Fruit fly (Drosophila melanogaster): ENCODE results near the gene CG31869.

Gene CG31869

DNA sequence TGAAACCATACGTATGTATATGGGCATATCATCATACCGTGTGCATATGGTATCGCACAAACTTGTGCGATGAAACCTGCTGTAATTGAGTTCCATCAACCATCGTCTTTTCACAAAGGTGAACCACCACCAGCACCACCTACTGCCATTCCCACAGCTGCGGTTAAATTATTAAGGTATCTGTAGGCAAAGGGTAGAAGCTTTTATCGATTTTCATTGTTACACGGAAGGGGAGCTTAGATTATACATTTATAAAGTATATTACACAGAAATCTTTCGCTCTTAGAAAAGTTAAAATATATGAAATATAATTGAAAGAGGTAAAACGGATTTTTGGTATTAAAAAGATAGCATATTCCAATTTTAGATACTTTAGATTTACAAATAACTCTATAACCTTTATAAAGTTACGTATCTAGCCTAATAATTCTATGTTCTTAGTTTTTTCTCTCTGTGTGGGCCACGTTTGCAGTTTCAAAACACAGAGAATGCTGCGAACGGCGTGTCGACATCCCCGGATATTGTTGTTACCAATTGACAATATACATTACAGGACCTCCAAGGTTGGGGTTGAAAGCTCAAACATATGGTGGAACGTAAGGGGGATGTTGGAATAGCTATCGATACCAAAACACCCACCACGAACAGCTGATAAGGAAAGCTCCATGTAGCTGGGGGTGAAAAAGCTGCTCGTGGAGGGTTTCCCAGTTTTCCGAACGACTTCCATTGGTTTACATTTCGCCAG, 40.3 kb downstream of the CG31869 start, which contains the start of gene CG6495 (continued):
- TF ChIP-seq CG5245 (GFP tag; optimal IDR thresholded peaks at IDR 0.05) (peak; percentile 17), abd-A (tag; optimal IDR thresholded peaks at IDR 0.05) (peak; percentile 90), CG17359 (tag; optimal IDR thresholded peaks at IDR 0.05) (peak; percentile 67), CG32532 (GFP tag; IDR thresholded peaks at IDR 0.05) (peak; percentile 56; the same call in 1 of the 2 replicates), PHDP (tag; optimal IDR thresholded peaks at IDR 0.05) (peak; percentile 76), MTF-1 (GFP tag; optimal IDR thresholded peaks at IDR 0.05; ENCODE audit: borderline replicate concordance) (no peak), Nf-YB (GFP tag; optimal IDR thresholded peaks at IDR 0.05) (peak; percentile 13), CG14710 (tag; optimal IDR thresholded peaks at IDR 0.05) (peak; percentile 29), cwo (GFP tag; optimal IDR thresholded peaks at IDR 0.05) (peak; percentile 63), BtbVII (GFP tag; optimal IDR thresholded peaks at IDR 0.05) (peak; percentile 57), ap (GFP tag; IDR thresholded peaks at IDR 0.05) (no peak), CG7556 (GFP tag; optimal IDR thresholded peaks at IDR 0.05) (peak; percentile 85), Antp (GFP tag; optimal IDR thresholded peaks at IDR 0.05) (no peak), slou (GFP tag; optimal IDR thresholded peaks at IDR 0.05) (peak; percentile 34), bab2 (GFP tag; optimal IDR thresholded peaks at IDR 0.05) (peak; percentile 33), CG18262 (tag; optimal IDR thresholded peaks at IDR 0.05) (peak; percentile 61), CG14014 (GFP tag; IDR thresholded peaks at IDR 0.05) (peak; percentile 66), CG17361 (GFP tag; IDR thresholded peaks at IDR 0.05) (peak; percentile 58; the same call in 2 of the 3 replicates), az2 (GFP tag; optimal IDR thresholded peaks at IDR 0.05) (peak; percentile 19), CG2712 (tag; optimal IDR thresholded peaks at IDR 0.05) (peak; percentile 73), CG12071 (GFP tag; optimal IDR thresholded peaks at IDR 0.05) (peak; percentile 1), yki (optimal IDR thresholded peaks at IDR 0.05) (no peak), phol (tag; optimal IDR thresholded peaks at IDR 0.05) (peak; percentile 55), Bteb2 (GFP tag; optimal IDR thresholded peaks at IDR 0.05) (peak; percentile 17), Ada2b (GFP tag; IDR thresholded peaks at IDR 0.05) (peak; percentile 46; the same call in 1 of the 2 replicates), Oli (tag; optimal IDR thresholded peaks at IDR 0.05) (peak; percentile 59), pfk (GFP tag; optimal IDR thresholded peaks at IDR 0.05) (no peak), Xrp1 (GFP tag; IDR thresholded peaks at IDR 0.05) (peak; percentile 52; the same call in 1 of the 2 replicates), Sox102F (GFP tag; optimal IDR thresholded peaks at IDR 0.05) (peak; percentile 71), ase (GFP tag; IDR thresholded peaks at IDR 0.05) (no peak), CG9727 (GFP tag; optimal IDR thresholded peaks at IDR 0.05) (peak; percentile 55), nau (GFP tag; optimal IDR thresholded peaks at IDR 0.05) (peak; percentile 24), sob (GFP tag; IDR thresholded peaks at IDR 0.05) (no peak), D19A (tag; optimal IDR thresholded peaks at IDR 0.05) (peak; percentile 57), p53 (GFP tag; optimal IDR thresholded peaks at IDR 0.05) (no peak), Kr (GFP tag; optimal IDR thresholded peaks at IDR 0.05) (no peak), ranshi (GFP tag; IDR thresholded peaks at IDR 0.05) (peak; percentile 35; the same call in 1 of the 2 replicates), Hand (GFP tag; optimal IDR thresholded peaks at IDR 0.05) (peak; percentile 63), Dref (GFP tag; IDR thresholded peaks at IDR 0.05) (0 out of 2 replicates have a peak, but pooled peaks have one; percentile 32), CG11695 (GFP tag; IDR thresholded peaks at IDR 0.05) (peak; percentile 60; the same call in 2 of the 3 replicates), CG15011 (GFP tag; optimal IDR thresholded peaks at IDR 0.05) (peak; percentile 22), kay (GFP tag; optimal IDR thresholded peaks at IDR 0.05) (peak; percentile 22), Trl (optimal IDR thresholded peaks at IDR 0.05) (no peak), Trl (GFP tag; optimal IDR thresholded peaks at IDR 0.05) (no peak), Blimp-1 (GFP tag; optimal IDR thresholded peaks at IDR 0.05) (peak; percentile 59), grn (GFP tag; optimal IDR thresholded peaks at IDR 0.05) (no peak), CoRest (tag; optimal IDR thresholded peaks at IDR 0.05) (peak; percentile 65), Abd-B (GFP tag; optimal IDR thresholded peaks at IDR 0.05) (no peak), CG42726 (GFP tag; IDR thresholded peaks at IDR 0.05; ENCODE audit: partially characterized antibody) (no peak)
